Fruit fly (Drosophila melanogaster): ENCODE measurements around the gene lost.

dm6 chr3R:4381079-4381919, 21.6 kb upstream of the lost start, which contains the start of gene Cont:
- TF ChIP-seq CG5204 (GFP tag; optimal IDR thresholded peaks at IDR 0.05) (no peak), CG11617 (GFP tag; optimal IDR thresholded peaks at IDR 0.05) (peak; percentile 15), ovo (GFP tag; optimal IDR thresholded peaks at IDR 0.05) (no peak), cnc (optimal IDR thresholded peaks at IDR 0.05) (no peak), Mnt (GFP tag; optimal IDR thresholded peaks at IDR 0.05) (peak; percentile 43), toe (GFP tag; optimal IDR thresholded peaks at IDR 0.05) (no peak), Clk (GFP tag; optimal IDR thresholded peaks at IDR 0.05) (no peak), CG7045 (GFP tag; optimal IDR thresholded peaks at IDR 0.05) (no peak), cic (GFP tag; optimal IDR thresholded peaks at IDR 0.05) (peak; percentile 8), pad (GFP tag; optimal IDR thresholded peaks at IDR 0.05) (no peak), Hr96 (GFP tag; optimal IDR thresholded peaks at IDR 0.05) (no peak)
